Worm (Caenorhabditis elegans): ENCODE data around the gene F41B4.3.

The F41B4.3 gene

ce11 chrX:6804857-6805256 is 31.1 kb downstream of the F41B4.3 start (continued):
- TF ChIP-seq blmp-1 (tag; optimal IDR thresholded peaks at IDR 0.05) = peak; percentile 57
- peak; percentile 92 to 94 (median 92) for TF ChIP-seq dpl-1 (GFP tag; optimal IDR thresholded peaks at IDR 0.05)
- peak; percentile 75 for TF ChIP-seq elt-2 (tag; optimal IDR thresholded peaks at IDR 0.05)
- peak; percentile 72 for TF ChIP-seq xbp-1 (tag; optimal IDR thresholded peaks at IDR 0.05)
- peak; percentile 12 for TF ChIP-seq lin-15B (tag; optimal IDR thresholded peaks at IDR 0.05)
- TF ChIP-seq pag-3 (tag; optimal IDR thresholded peaks at IDR 0.05; ENCODE audit: borderline replicate concordance, insufficient read depth) = no peak
- TF ChIP-seq nhr-90 (tag; optimal IDR thresholded peaks at IDR 0.05; ENCODE audit: poor library complexity) = peak; percentile 53
- TF ChIP-seq nhr-76 (tag; optimal IDR thresholded peaks at IDR 0.05) = no peak
- no peak for TF ChIP-seq tlp-1 (tag; optimal IDR thresholded peaks at IDR 0.05)
- no peak for TF ChIP-seq fkh-10 (GFP tag; optimal IDR thresholded peaks at IDR 0.05)
- no peak for TF ChIP-seq zip-4 (GFP tag; optimal IDR thresholded peaks at IDR 0.05)
- TF ChIP-seq nhr-20 (tag; optimal IDR thresholded peaks at IDR 0.05) = peak; percentile 67
- peak; percentile 46 for TF ChIP-seq lin-39 (tag; optimal IDR thresholded peaks at IDR 0.05)
- TF ChIP-seq lin-35 (GFP tag; optimal IDR thresholded peaks at IDR 0.05) = peak; percentile 94 to 96
- no peak for TF ChIP-seq mab-9 (GFP tag; IDR thresholded peaks at IDR 0.05)
- TF ChIP-seq mep-1 (tag; optimal IDR thresholded peaks at IDR 0.05) = peak; percentile 56
- no peak for TF ChIP-seq vab-15 (tag; optimal IDR thresholded peaks at IDR 0.05)
- peak; percentile 39 for TF ChIP-seq lir-3 (tag; optimal IDR thresholded peaks at IDR 0.05; ENCODE audit: poor library complexity)
- no peak for TF ChIP-seq ets-5 (GFP tag; IDR thresholded peaks at IDR 0.05)
- peak; percentile 32; the same call in 1 of the 2 replicates for TF ChIP-seq isw-1 (GFP tag; IDR thresholded peaks at IDR 0.05)

- TF ChIP-seq fkh-10 (GFP tag; optimal IDR thresholded peaks at IDR 0.05) = no peak
- peak; percentile 6 for TF ChIP-seq mep-1 (tag; optimal IDR thresholded peaks at IDR 0.05)
- TF ChIP-seq fkh-8 (tag; optimal IDR thresholded peaks at IDR 0.05) = peak; percentile 71
- TF ChIP-seq lin-35 (GFP tag; optimal IDR thresholded peaks at IDR 0.05) = peak in 1 of 2 experiments; percentile 25
- no peak for TF ChIP-seq alr-1 (tag; optimal IDR thresholded peaks at IDR 0.05; ENCODE audit: borderline replicate concordance)
- TF ChIP-seq lin-13 (GFP tag; optimal IDR thresholded peaks at IDR 0.05) = no peak
- no peak for TF ChIP-seq irx-1 (tag; optimal IDR thresholded peaks at IDR 0.05)
- TF ChIP-seq nhr-47 (tag; optimal IDR thresholded peaks at IDR 0.05) = peak; percentile 51
- no peak for TF ChIP-seq nhr-84 (tag; optimal IDR thresholded peaks at IDR 0.05)
- TF ChIP-seq C16A3.4 (tag; optimal IDR thresholded peaks at IDR 0.05) = no peak
- TF ChIP-seq nhr-28 (tag; optimal IDR thresholded peaks at IDR 0.05) = no peak
- TF ChIP-seq pax-3 (tag; optimal IDR thresholded peaks at IDR 0.05) = peak; percentile 4
- peak; percentile 12 for TF ChIP-seq egl-13 (tag; optimal IDR thresholded peaks at IDR 0.05)
- no peak for TF ChIP-seq efl-3 (GFP tag; optimal IDR thresholded peaks at IDR 0.05)
- no peak for TF ChIP-seq unc-86 (tag; optimal IDR thresholded peaks at IDR 0.05)
- peak; percentile 37 for TF ChIP-seq nhr-20 (tag; optimal IDR thresholded peaks at IDR 0.05)
- peak; percentile 7 for TF ChIP-seq sox-4 (tag; optimal IDR thresholded peaks at IDR 0.05)
- TF ChIP-seq efl-1 (optimal IDR thresholded peaks at IDR 0.05) = no peak
- TF ChIP-seq efl-1 (GFP tag; optimal IDR thresholded peaks at IDR 0.05 in 1 of 2) = peak in 1 of 2 experiments; percentile 91
- no peak for TF ChIP-seq sup-37 (GFP tag; optimal IDR thresholded peaks at IDR 0.05)
Observed at ce11 chrX:6804405-6804804, 31.5 kb downstream of the F41B4.3 start.

ce11 chrX:6801546-6801945 is 34.4 kb downstream of the F41B4.3 start:
- no peak for TF ChIP-seq pag-3 (tag; optimal IDR thresholded peaks at IDR 0.05; ENCODE audit: borderline replicate concordance, insufficient read depth)
- no peak for TF ChIP-seq lin-14 (GFP tag; optimal IDR thresholded peaks at IDR 0.05)
- no peak for TF ChIP-seq jun-1 (tag; optimal IDR thresholded peaks at IDR 0.05)
- TF ChIP-seq blmp-1 (tag; optimal IDR thresholded peaks at IDR 0.05) = no peak
- TF ChIP-seq dpl-1 (GFP tag; optimal IDR thresholded peaks at IDR 0.05) = no peak
- no peak for TF ChIP-seq C04F5.9 (tag; optimal IDR thresholded peaks at IDR 0.05)
- TF ChIP-seq pqm-1 (tag; optimal IDR thresholded peaks at IDR 0.05) = no peak
- no peak for TF ChIP-seq ceh-88 (GFP tag; IDR thresholded peaks at IDR 0.05)
- TF ChIP-seq ces-1 (GFP tag; optimal IDR thresholded peaks at IDR 0.05) = no peak
- no peak for TF ChIP-seq F16B12.6 (tag; optimal IDR thresholded peaks at IDR 0.05)

All from whole organism, L1 larva.